Worm (Caenorhabditis elegans): ENCODE measurements around the gene slc-25A18.1.

ce11 chrX:14983274-14983673 is 20.5 kb downstream of the slc-25A18.1 start, which contains the start of gene rbg-1:
- TF ChIP-seq him-1 (tag; optimal IDR thresholded peaks at IDR 0.05) (no peak), dao-5 (tag; optimal IDR thresholded peaks at IDR 0.05) (no peak), W03F9.2 (tag; optimal IDR thresholded peaks at IDR 0.05) (peak; percentile 51)
